Fruit fly (Drosophila melanogaster) S2 (cell line): ENCODE data around the gene CG31872.

Source experiments
- CG8478 ChIP-seq: fragments of >200 bp; optimal IDR thresholded peaks from 2 replicates; lab custom pipeline; 2018
- CTCF ChIP-seq, 2 experiments: fragments of >200 bp; optimal IDR thresholded peaks; 2 replicates each; lab custom pipeline; 2018

- no peak for TF ChIP-seq CG8478 (lab: Kevin White, UChicago)
- no peak for TF ChIP-seq CTCF (optimal IDR thresholded peaks at IDR 0.05; lab: Kevin White, UChicago)
These were observed 39.8 kb downstream of the CG31872 start for dm6 chr2L:10679568-10679967.
